Fruit fly (Drosophila melanogaster) whole organism, embryonic: ENCODE measurements around the gene Kdm3.
A peak's percentile ranks its signal among the peaks of the same experiment; 100 is the strongest.

Experiments
- Bteb2 ChIP-seq: fragments of 200-800 bp; sonication (Bioruptor generic); optimal IDR thresholded peaks from 2 replicates; lab custom pipeline; 2016; ENCODE audit warnings: missing biosample characterization, missing genetic modification characterization
- CG10565 ChIP-seq: fragments of 200-800 bp; sonication (Bioruptor generic); optimal IDR thresholded peaks from 3 replicates; lab custom pipeline; 2016; ENCODE audit warnings: missing biosample characterization, mild to moderate bottlenecking, missing genetic modification characterization
- CG11398 ChIP-seq: fragments of 200-800 bp; sonication (Bioruptor generic); optimal IDR thresholded peaks from 2 replicates; lab custom pipeline; 2016; ENCODE audit warnings: missing biosample characterization, missing genetic modification characterization
- CG12391 ChIP-seq: fragments of 200-800 bp; sonication (Bioruptor generic); optimal IDR thresholded peaks from 3 replicates; lab custom pipeline; 2018; ENCODE audit warnings: missing biosample characterization, mild to moderate bottlenecking, missing genetic modification characterization, moderate library complexity
- CG12942 ChIP-seq: fragments of 200-800 bp; sonication (Bioruptor generic); optimal IDR thresholded peaks from 3 replicates; lab custom pipeline; 2016; ENCODE audit warnings: missing biosample characterization, missing genetic modification characterization
- CG13624 ChIP-seq: fragments of 200-800 bp; sonication (Bioruptor generic); optimal IDR thresholded peaks from 2 replicates; lab custom pipeline; 2016; ENCODE audit warnings: missing biosample characterization, missing genetic modification characterization
- CG13894 ChIP-seq: fragments of 200-800 bp; sonication (Bioruptor generic); optimal IDR thresholded peaks from 3 replicates; lab custom pipeline; 2018; ENCODE audit warnings: missing biosample characterization, mild to moderate bottlenecking, missing genetic modification characterization, moderate library complexity
- CG15269 ChIP-seq: fragments of 200-800 bp; sonication (Bioruptor generic); optimal IDR thresholded peaks from 2 replicates; lab custom pipeline; 2018; ENCODE audit warnings: missing biosample characterization, mild to moderate bottlenecking, missing genetic modification characterization, moderate library complexity
- CG17186 ChIP-seq: fragments of 200-800 bp; sonication (Bioruptor generic); optimal IDR thresholded peaks from 3 replicates; lab custom pipeline; 2017; ENCODE audit warnings: missing biosample characterization, missing genetic modification reagents, missing genetic modification characterization
- CG17802 ChIP-seq: fragments of 200-800 bp; sonication (Bioruptor generic); optimal IDR thresholded peaks from 2 replicates; lab custom pipeline; 2018; ENCODE audit warnings: missing biosample characterization, mild to moderate bottlenecking, missing genetic modification characterization, moderate library complexity
- CG18262 ChIP-seq: fragments of 200-800 bp; optimal IDR thresholded peaks from 3 replicates; lab custom pipeline; 2019; ENCODE audit warnings: missing biosample characterization, mild to moderate bottlenecking, missing genetic modification characterization, moderate library complexity
- CG18619 ChIP-seq: fragments of 200-800 bp; sonication (Bioruptor generic); optimal IDR thresholded peaks from 3 replicates; lab custom pipeline; 2017; ENCODE audit warnings: missing biosample characterization, mild to moderate bottlenecking, missing genetic modification characterization
- CG2116 ChIP-seq: fragments of 200-800 bp; sonication (Bioruptor generic); optimal IDR thresholded peaks from 3 replicates; lab custom pipeline; 2018; ENCODE audit warnings: missing biosample characterization, mild to moderate bottlenecking, missing genetic modification characterization
- CG3995 ChIP-seq: fragments of 200-800 bp; sonication (Bioruptor generic); optimal IDR thresholded peaks from 3 replicates; lab custom pipeline; 2016; ENCODE audit warnings: missing biosample characterization, missing genetic modification characterization
- CG4424 ChIP-seq: fragments of 200-800 bp; sonication (Bioruptor generic); optimal IDR thresholded peaks from 3 replicates; lab custom pipeline; 2016; ENCODE audit warnings: missing biosample characterization, missing genetic modification characterization
- CG6272 ChIP-seq: fragments of 200-800 bp; sonication (Bioruptor generic); IDR thresholded peaks from 2 replicates; pipeline ENCODE4 v1.3.6; 2022; ENCODE audit warnings: missing biosample characterization, missing genetic modification characterization
- CG7357 ChIP-seq: fragments of 200-800 bp; sonication (Bioruptor generic); IDR thresholded peaks from 3 replicates; pipeline ENCODE4 v1.3.6; 2022; ENCODE audit warnings: missing biosample characterization, missing genetic modification characterization
- CG7963 ChIP-seq: fragments of 200-800 bp; sonication (Bioruptor generic); IDR thresholded peaks from 3 replicates; pipeline ENCODE4 v1.3.6; 2022; ENCODE audit warnings: missing biosample characterization, missing genetic modification characterization; ENCODE audit not compliant: partially characterized antibody
- CG7987 ChIP-seq: fragments of 200-800 bp; sonication (Bioruptor generic); optimal IDR thresholded peaks from 2 replicates; lab custom pipeline; 2018; ENCODE audit warnings: missing biosample characterization, mild to moderate bottlenecking, missing genetic modification characterization, moderate library complexity
- CG8089 ChIP-seq: fragments of 200-800 bp; sonication (Bioruptor generic); optimal IDR thresholded peaks from 3 replicates; lab custom pipeline; 2016; ENCODE audit warnings: missing biosample characterization, missing genetic modification characterization
- CHES-1-like ChIP-seq: fragments of 200-800 bp; sonication (Bioruptor generic); optimal IDR thresholded peaks from 2 replicates; lab custom pipeline; 2016; ENCODE audit warnings: missing biosample characterization, missing genetic modification characterization
- Dad ChIP-seq: fragments of 200-800 bp; sonication (Bioruptor generic); optimal IDR thresholded peaks from 3 replicates; lab custom pipeline; 2016; ENCODE audit warnings: missing biosample characterization, missing genetic modification characterization
- Ets65A ChIP-seq: fragments of 200-800 bp; sonication (Bioruptor generic); peaks from one replicate; lab custom pipeline; 2016; ENCODE audit warnings: missing biosample characterization, missing genetic modification characterization
- Gsc ChIP-seq: fragments of 200-800 bp; sonication (Bioruptor generic); IDR thresholded peaks from 2 replicates; pipeline ENCODE4 v1.3.6; 2022; ENCODE audit warnings: missing biosample characterization, missing genetic modification characterization
- Max ChIP-seq: fragments of 200-800 bp; sonication (Bioruptor generic); optimal IDR thresholded peaks from 2 replicates; lab custom pipeline; 2016; ENCODE audit warnings: missing biosample characterization, mild to moderate bottlenecking, missing genetic modification characterization
- Scr ChIP-seq: fragments of 200-800 bp; sonication (Bioruptor generic); IDR thresholded peaks from 2 replicates; pipeline ENCODE4 v1.3.6; 2022; ENCODE audit warnings: missing biosample characterization, missing genetic modification characterization; ENCODE audit not compliant: partially characterized antibody
- Sry-β ChIP-seq: fragments of 200-800 bp; sonication (Bioruptor generic); optimal IDR thresholded peaks from 2 replicates; lab custom pipeline; 2018; ENCODE audit warnings: missing biosample characterization, mild to moderate bottlenecking, missing genetic modification characterization, moderate library complexity
- Ssrp ChIP-seq: fragments of 200-800 bp; sonication (Bioruptor generic); optimal IDR thresholded peaks from 2 replicates; lab custom pipeline; 2018; ENCODE audit warnings: missing biosample characterization, mild to moderate bottlenecking, missing genetic modification characterization, moderate library complexity
- Stat92E ChIP-seq, 3 experiments: fragments of >200 bp in 2 of 3; fragments of 200-800 bp in 1 of 3; sonication (Bioruptor generic) in 1 of 3; optimal IDR thresholded peaks; 2 replicates each; lab custom pipeline; 2017 to 2019; ENCODE audit warnings: missing biosample characterization in 3 of 3, missing genetic modification characterization in 3 of 3, mild to moderate bottlenecking in 1 of 3, moderate library complexity in 1 of 3
- chif ChIP-seq, 2 experiments: fragments of 200-800 bp; sonication (Bioruptor generic); optimal IDR thresholded peaks; 3 replicates each; lab custom pipeline; 2016; ENCODE audit warnings: missing biosample characterization in 2 of 2, missing genetic modification characterization in 2 of 2
- crp ChIP-seq, 2 experiments: fragments of 200-800 bp; sonication (Bioruptor generic); optimal IDR thresholded peaks; 2 replicates in 1 of 2; 3 replicates in 1 of 2; lab custom pipeline; 2017; ENCODE audit warnings: missing biosample characterization in 2 of 2, missing genetic modification characterization in 2 of 2, mild to moderate bottlenecking in 1 of 2, moderate library complexity in 1 of 2
- dimm ChIP-seq: fragments of 200-800 bp; sonication (Bioruptor generic); IDR thresholded peaks from 2 replicates; pipeline ENCODE4 v1.3.6; 2022; ENCODE audit warnings: missing biosample characterization, missing genetic modification characterization
- dm ChIP-seq: fragments of 200-800 bp; sonication (Bioruptor generic); optimal IDR thresholded peaks from 3 replicates; lab custom pipeline; 2016; ENCODE audit warnings: missing biosample characterization, missing genetic modification characterization
- dmrt11E ChIP-seq: fragments of 200-800 bp; sonication (Bioruptor generic); optimal IDR thresholded peaks from 3 replicates; lab custom pipeline; 2018; ENCODE audit warnings: missing biosample characterization, mild to moderate bottlenecking, missing genetic modification characterization, moderate library complexity
- emc ChIP-seq: fragments of 200-800 bp; sonication (Bioruptor generic); optimal IDR thresholded peaks from 2 replicates; lab custom pipeline; 2016; ENCODE audit warnings: missing biosample characterization, missing genetic modification characterization
- ewg ChIP-seq: fragments of 200-800 bp; sonication (Bioruptor generic); optimal IDR thresholded peaks from 3 replicates; lab custom pipeline; 2017; ENCODE audit warnings: mild to moderate bottlenecking, missing biosample characterization, missing genetic modification reagents, missing genetic modification characterization
- grau ChIP-seq: fragments of 200-800 bp; optimal IDR thresholded peaks from 3 replicates; lab custom pipeline; 2019; ENCODE audit warnings: missing biosample characterization, mild to moderate bottlenecking, missing genetic modification characterization, moderate library complexity
- jing ChIP-seq: fragments of 200-800 bp; sonication (Bioruptor generic); optimal IDR thresholded peaks from 2 replicates; lab custom pipeline; 2018; ENCODE audit warnings: missing biosample characterization, mild to moderate bottlenecking, missing genetic modification characterization
- kay ChIP-seq: fragments of 200-800 bp; sonication (Bioruptor generic); optimal IDR thresholded peaks from 2 replicates; lab custom pipeline; 2016; ENCODE audit warnings: missing biosample characterization, missing genetic modification characterization
- luna ChIP-seq: fragments of 200-800 bp; sonication (Bioruptor generic); optimal IDR thresholded peaks from 2 replicates; lab custom pipeline; 2016; ENCODE audit warnings: missing biosample characterization, missing genetic modification characterization
- maf-S ChIP-seq: fragments of 200-800 bp; sonication (Bioruptor generic); optimal IDR thresholded peaks from 2 replicates; lab custom pipeline; 2016; ENCODE audit warnings: missing biosample characterization, missing genetic modification characterization
- pb ChIP-seq: fragments of 200-800 bp; sonication (Bioruptor generic); optimal IDR thresholded peaks from 3 replicates; lab custom pipeline; 2016; ENCODE audit warnings: missing biosample characterization, missing genetic modification characterization
- phol ChIP-seq: fragments of 200-800 bp; sonication (Bioruptor generic); optimal IDR thresholded peaks from 3 replicates; lab custom pipeline; 2018; ENCODE audit warnings: missing biosample characterization, mild to moderate bottlenecking, missing genetic modification characterization, moderate library complexity
- pnt ChIP-seq: fragments of 200-800 bp; sonication (Bioruptor generic); optimal IDR thresholded peaks from 3 replicates; lab custom pipeline; 2016; ENCODE audit warnings: missing biosample characterization, missing genetic modification characterization
- psq ChIP-seq: fragments of 200-800 bp; sonication (Bioruptor generic); optimal IDR thresholded peaks from 2 replicates; lab custom pipeline; 2017; ENCODE audit warnings: missing biosample characterization, missing genetic modification characterization
- pzg ChIP-seq: fragments of 200-800 bp; sonication (Bioruptor generic); optimal IDR thresholded peaks from 3 replicates; lab custom pipeline; 2018; ENCODE audit warnings: missing biosample characterization, mild to moderate bottlenecking, missing genetic modification characterization, moderate library complexity
- run ChIP-seq: fragments of 200-800 bp; sonication (Bioruptor generic); optimal IDR thresholded peaks from 3 replicates; lab custom pipeline; 2018; ENCODE audit warnings: missing biosample characterization, mild to moderate bottlenecking, missing genetic modification characterization
- slou ChIP-seq: fragments of 200-800 bp; sonication (Bioruptor generic); optimal IDR thresholded peaks from 3 replicates; lab custom pipeline; 2016; ENCODE audit warnings: missing biosample characterization, missing genetic modification characterization
- slp2 ChIP-seq: fragments of 200-800 bp; sonication (Bioruptor generic); optimal IDR thresholded peaks from 2 replicates; lab custom pipeline; 2016; ENCODE audit warnings: missing biosample characterization, missing genetic modification characterization
- tgo ChIP-seq: fragments of 200-800 bp; sonication (Bioruptor generic); IDR thresholded peaks from 3 replicates; pipeline ENCODE4 v1.3.6; 2022; ENCODE audit warnings: missing biosample characterization, missing genetic modification characterization
- tin ChIP-seq: fragments of 200-800 bp; sonication (Bioruptor generic); optimal IDR thresholded peaks from 3 replicates; lab custom pipeline; 2016; ENCODE audit warnings: missing biosample characterization, missing genetic modification characterization

The Kdm3 gene

DNA sequence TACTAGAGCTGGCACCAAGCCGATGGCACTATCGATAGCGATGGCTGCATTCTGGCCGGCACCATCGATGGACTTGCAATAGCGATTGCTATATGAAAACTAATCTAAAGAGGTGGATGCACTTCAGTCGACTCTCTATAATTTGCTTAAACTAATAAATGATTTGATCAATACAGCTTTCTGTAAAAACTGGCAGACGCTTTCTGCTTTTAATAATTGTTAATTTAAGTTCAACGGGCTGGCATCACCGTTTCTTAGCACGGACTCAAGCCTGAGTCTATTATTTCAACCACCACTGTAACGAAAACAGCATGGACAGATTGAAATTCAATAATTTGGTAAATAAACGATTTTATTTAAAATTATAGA, 2.8 kb upstream of the Kdm3 start, which contains the start of the genes Ras85D and Rlb1 (continued):
- TF ChIP-seq phol (tag; lab: Kevin White, UChicago): peak; percentile 80
- TF ChIP-seq ewg: peak; percentile 53
- peak; percentile 64 for TF ChIP-seq CG15269 (tag; lab: Kevin White, UChicago)
- peak; percentile 78 for TF ChIP-seq CG6272 (GFP tag; lab: Robert Waterston, UW)
- TF ChIP-seq kay (GFP tag; lab: Kevin White, UChicago): peak; percentile 54
- no peak for TF ChIP-seq CG7963 (GFP tag; lab: Robert Waterston, UW)
- peak; percentile 81 for TF ChIP-seq CHES-1-like
- TF ChIP-seq Dad (GFP tag; lab: Kevin White, UChicago): peak; percentile 67
- 0 out of 3 replicates have a peak, but pooled peaks have one; percentile 26 for TF ChIP-seq CG7357 (GFP tag; lab: Robert Waterston, UW)
- TF ChIP-seq dimm (GFP tag; lab: Robert Waterston, UW): no peak
- TF ChIP-seq jing: no peak
- TF ChIP-seq CG18619 (GFP tag; lab: Kevin White, UChicago): peak; percentile 47
- peak; percentile 39 for TF ChIP-seq slp2 (GFP tag; lab: Kevin White, UChicago)
- peak in 1 of 3 experiments; percentile 53 for TF ChIP-seq Stat92E (GFP tag; optimal IDR thresholded peaks at IDR 0.05; lab: Kevin White, UChicago)
- TF ChIP-seq Max (GFP tag; lab: Kevin White, UChicago): peak; percentile 89
- TF ChIP-seq Sry-β (GFP tag; lab: Kevin White, UChicago): no peak
- TF ChIP-seq psq: peak; percentile 16
- TF ChIP-seq CG12942: peak; percentile 67
- TF ChIP-seq CG11398 (GFP tag; lab: Kevin White, UChicago): peak; percentile 38
- TF ChIP-seq CG2116 (GFP tag; lab: Kevin White, UChicago): peak; percentile 87
- TF ChIP-seq emc (GFP tag; lab: Kevin White, UChicago): peak; percentile 37
- peak; percentile 37 for TF ChIP-seq slou (GFP tag; lab: Kevin White, UChicago)
- TF ChIP-seq Ssrp (tag; lab: Kevin White, UChicago): peak; percentile 67
- TF ChIP-seq dmrt11E: peak; percentile 57
- no peak for TF ChIP-seq tgo
- TF ChIP-seq CG7987 (GFP tag; lab: Kevin White, UChicago): peak; percentile 45
- TF ChIP-seq pnt (GFP tag; lab: Kevin White, UChicago): peak; percentile 70
- peak; percentile 73 for TF ChIP-seq grau (tag; lab: Kevin White, UChicago)
- no peak for TF ChIP-seq Scr
- peak; percentile 69 for TF ChIP-seq Bteb2
- peak; percentile 92 for TF ChIP-seq dm (GFP tag; lab: Kevin White, UChicago)
- TF ChIP-seq crp (GFP tag; optimal IDR thresholded peaks at IDR 0.05; lab: Kevin White, UChicago): peak in 1 of 2 experiments; percentile 55
- no peak for TF ChIP-seq Gsc (GFP tag; lab: Robert Waterston, UW)
- TF ChIP-seq tin (GFP tag; lab: Kevin White, UChicago): peak; percentile 81
- peak; percentile 99 for TF ChIP-seq Ets65A (GFP tag; lab: Kevin White, UChicago)
- peak; percentile 60 for TF ChIP-seq CG4424 (GFP tag; lab: Kevin White, UChicago)
- TF ChIP-seq pzg: peak; percentile 85
- TF ChIP-seq luna (GFP tag; lab: Kevin White, UChicago): peak; percentile 73
- peak; percentile 62 for TF ChIP-seq pb (GFP tag; lab: Kevin White, UChicago)
- TF ChIP-seq CG12391 (tag; lab: Kevin White, UChicago): peak; percentile 80
- TF ChIP-seq CG3995 (GFP tag; lab: Kevin White, UChicago): peak; percentile 1
- peak; percentile 81 for TF ChIP-seq CG13894 (tag; lab: Kevin White, UChicago)
- peak; percentile 55 for TF ChIP-seq CG18262 (tag; lab: Kevin White, UChicago)
- TF ChIP-seq CG17186: peak; percentile 85
- peak; percentile 1 for TF ChIP-seq CG10565 (GFP tag; lab: Kevin White, UChicago)
- TF ChIP-seq CG13624 (GFP tag; lab: Kevin White, UChicago): peak; percentile 86
- TF ChIP-seq maf-S: peak; percentile 67
- TF ChIP-seq run (tag; lab: Kevin White, UChicago): no peak
- TF ChIP-seq CG8089 (GFP tag; lab: Kevin White, UChicago): peak; percentile 72
- peak; percentile 72 to 74 for TF ChIP-seq chif (GFP tag; optimal IDR thresholded peaks at IDR 0.05; lab: Kevin White, UChicago)
- TF ChIP-seq CG17802 (tag; lab: Kevin White, UChicago): peak; percentile 28
